Fruit fly (Drosophila melanogaster): ENCODE data around the gene Ns1.

Gene Ns1

dm6 chr3R:17081359-17081935, 9.0 kb upstream of the Ns1 start:
- TF ChIP-seq HLH106 (tag; optimal IDR thresholded peaks at IDR 0.05) (peak; percentile 18), Sp1 (GFP tag; optimal IDR thresholded peaks at IDR 0.05) (peak; percentile 4), woc (GFP tag; optimal IDR thresholded peaks at IDR 0.05) (no peak), rgr (GFP tag; optimal IDR thresholded peaks at IDR 0.05) (no peak), Dfd (GFP tag; optimal IDR thresholded peaks at IDR 0.05) (no peak), Rel (GFP tag; optimal IDR thresholded peaks at IDR 0.05) (no peak), Rel (tag; optimal IDR thresholded peaks at IDR 0.05) (no peak), Hr78 (GFP tag; optimal IDR thresholded peaks at IDR 0.05) (no peak), foxo (GFP tag; optimal IDR thresholded peaks at IDR 0.05) (no peak), Vsx2 (GFP tag; optimal IDR thresholded peaks at IDR 0.05; ENCODE audit: partially characterized antibody) (no peak)

dm6 chr3R:17080666-17081358, 8.3 kb upstream of the Ns1 start:
- TF ChIP-seq psq (GFP tag; optimal IDR thresholded peaks at IDR 0.05) (peak; percentile 89), woc (GFP tag; optimal IDR thresholded peaks at IDR 0.05) (peak; percentile 76), dl (GFP tag; optimal IDR thresholded peaks at IDR 0.05; ENCODE audit: insufficient read depth in 1 of 2, partially characterized antibody in 2 of 2) (no peak), OdsH (GFP tag; optimal IDR thresholded peaks at IDR 0.05) (peak; percentile 92), Rel (GFP tag; optimal IDR thresholded peaks at IDR 0.05) (peak; percentile 83), Rel (tag; optimal IDR thresholded peaks at IDR 0.05) (peak; percentile 54), Abd-B (GFP tag; optimal IDR thresholded peaks at IDR 0.05) (no peak), GATAd (GFP tag; optimal IDR thresholded peaks at IDR 0.05) (peak; percentile 30), Hr78 (GFP tag; optimal IDR thresholded peaks at IDR 0.05) (no peak), ey (GFP tag; optimal IDR thresholded peaks at IDR 0.05) (peak; percentile 88), HLH106 (tag; optimal IDR thresholded peaks at IDR 0.05) (peak; percentile 94), br (GFP tag; optimal IDR thresholded peaks at IDR 0.05) (peak; percentile 93), CG32264 (GFP tag; optimal IDR thresholded peaks at IDR 0.05) (peak; percentile 79), dmrt93B (GFP tag; optimal IDR thresholded peaks at IDR 0.05) (peak; percentile 90), CG9705 (GFP tag; optimal IDR thresholded peaks at IDR 0.05) (peak; percentile 86), Hr83 (GFP tag; optimal IDR thresholded peaks at IDR 0.05; ENCODE audit: poor library complexity, severe bottlenecking) (no peak), Myc (optimal IDR thresholded peaks at IDR 0.05) (no peak), CrebA (GFP tag; optimal IDR thresholded peaks at IDR 0.05; ENCODE audit: borderline replicate concordance) (no peak), brk (GFP tag; optimal IDR thresholded peaks at IDR 0.05) (no peak), Jra (GFP tag; optimal IDR thresholded peaks at IDR 0.05) (peak; percentile 74), foxo (GFP tag; optimal IDR thresholded peaks at IDR 0.05) (peak; percentile 83 to 94), tai (GFP tag; optimal IDR thresholded peaks at IDR 0.05) (no peak), Sp1 (GFP tag; optimal IDR thresholded peaks at IDR 0.05) (peak; percentile 97), N (GFP tag; optimal IDR thresholded peaks at IDR 0.05) (no peak), pan (optimal IDR thresholded peaks at IDR 0.05) (no peak), dsf (GFP tag; optimal IDR thresholded peaks at IDR 0.05; ENCODE audit: borderline replicate concordance) (peak; percentile 59), lola (GFP tag; optimal IDR thresholded peaks at IDR 0.05) (no peak), jim (GFP tag; optimal IDR thresholded peaks at IDR 0.05) (no peak), sage (GFP tag; optimal IDR thresholded peaks at IDR 0.05) (peak; percentile 92), rgr (GFP tag; optimal IDR thresholded peaks at IDR 0.05) (peak; percentile 94), Vsx2 (GFP tag; optimal IDR thresholded peaks at IDR 0.05; ENCODE audit: partially characterized antibody) (no peak), Mio (GFP tag; optimal IDR thresholded peaks at IDR 0.05) (peak; percentile 46), Hnf4 (GFP tag; optimal IDR thresholded peaks at IDR 0.05) (peak; percentile 86), sv (GFP tag; optimal IDR thresholded peaks at IDR 0.05) (peak; percentile 92), usp (GFP tag; optimal IDR thresholded peaks at IDR 0.05) (no peak), Dfd (GFP tag; optimal IDR thresholded peaks at IDR 0.05) (no peak), Dif (GFP tag; optimal IDR thresholded peaks at IDR 0.05; ENCODE audit: partially characterized antibody) (no peak), fru (GFP tag; optimal IDR thresholded peaks at IDR 0.05) (peak; percentile 94), h (GFP tag; optimal IDR thresholded peaks at IDR 0.05) (peak; percentile 93)
